Fruit fly (Drosophila melanogaster): ENCODE data around the gene CG5177.

The CG5177 gene

dm6 chr2L:7358788-7359187, 46.2 kb upstream of the CG5177 start:
- TF ChIP-seq CG7372 (GFP tag; IDR thresholded peaks at IDR 0.05): no peak
- no peak for TF ChIP-seq CG6683 (GFP tag; optimal IDR thresholded peaks at IDR 0.05)
- peak; percentile 6 for TF ChIP-seq Deaf1 (tag; optimal IDR thresholded peaks at IDR 0.05)
- TF ChIP-seq CG7745 (tag; optimal IDR thresholded peaks at IDR 0.05): no peak
- no peak for TF ChIP-seq nau (GFP tag; optimal IDR thresholded peaks at IDR 0.05)
- TF ChIP-seq CG32767 (GFP tag; IDR thresholded peaks at IDR 0.05): no peak
- TF ChIP-seq croc (GFP tag; conservative IDR thresholded peaks at IDR 0.05): no peak
- TF ChIP-seq emc (GFP tag; optimal IDR thresholded peaks at IDR 0.05): no peak
- no peak for TF ChIP-seq Doc2 (GFP tag; IDR thresholded peaks at IDR 0.05)
- no peak for TF ChIP-seq Nf-YB (GFP tag; optimal IDR thresholded peaks at IDR 0.05)
- TF ChIP-seq Vsx1 (GFP tag; optimal IDR thresholded peaks at IDR 0.05): no peak
- TF ChIP-seq Scr (GFP tag; IDR thresholded peaks at IDR 0.05; ENCODE audit: partially characterized antibody): no peak
- TF ChIP-seq ci (GFP tag; IDR thresholded peaks at IDR 0.05): no peak
- no peak for TF ChIP-seq HLHmδ (GFP tag; optimal IDR thresholded peaks at IDR 0.05)
- no peak for TF ChIP-seq CG15696 (tag; optimal IDR thresholded peaks at IDR 0.05)
- TF ChIP-seq nerfin-2 (GFP tag; IDR thresholded peaks at IDR 0.05; ENCODE audit: partially characterized antibody): no peak
- TF ChIP-seq CG32532 (GFP tag; IDR thresholded peaks at IDR 0.05): no peak
- TF ChIP-seq lilli (GFP tag; optimal IDR thresholded peaks at IDR 0.05): no peak
- peak; percentile 78 for TF ChIP-seq ewg (GFP tag; optimal IDR thresholded peaks at IDR 0.05)
- peak; percentile 74 for TF ChIP-seq Nf-YC (tag; optimal IDR thresholded peaks at IDR 0.05)
- no peak for TF ChIP-seq schlank (tag; optimal IDR thresholded peaks at IDR 0.05)

dm6 chr2L:7363079-7363478, 41.9 kb upstream of the CG5177 start, which contains the start of gene Wnt10:
Gene Wnt10, plus strand, starts transcription at chr2L:7363379.
- peak; percentile 83 for TF ChIP-seq Deaf1 (tag; optimal IDR thresholded peaks at IDR 0.05)
- TF ChIP-seq CG2875 (GFP tag; optimal IDR thresholded peaks at IDR 0.05): no peak

DNA sequence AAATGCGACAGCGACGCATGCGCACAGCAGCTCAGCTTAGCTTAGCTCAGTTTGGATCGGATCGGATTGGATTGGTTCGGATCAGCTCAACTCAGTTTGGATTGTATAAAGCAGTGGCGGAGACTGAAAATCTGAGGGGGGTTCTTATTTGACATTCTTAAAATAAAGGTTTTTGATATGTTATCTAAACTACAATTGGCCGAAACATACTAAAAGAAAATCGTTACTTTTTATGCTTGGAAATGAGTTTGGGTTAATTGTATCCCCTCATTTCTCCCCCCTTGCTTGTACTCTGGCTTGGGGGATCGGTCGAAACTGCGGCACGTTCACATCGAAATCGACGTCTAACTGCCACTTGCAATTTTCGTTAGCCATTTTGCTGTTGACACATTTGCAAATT, 28.9 kb upstream of the CG5177 start:
- peak; percentile 80 for TF ChIP-seq sens (GFP tag)
- no peak for TF ChIP-seq sc (optimal IDR thresholded peaks at IDR 0.05)
- TF ChIP-seq sc (GFP tag; optimal IDR thresholded peaks at IDR 0.05): no peak
- TF ChIP-seq rib (GFP tag; IDR thresholded peaks at IDR 0.05): no peak
- TF ChIP-seq CG6689 (GFP tag; IDR thresholded peaks at IDR 0.05): peak; percentile 39; the same call in 1 of the 2 replicates
- peak; percentile 27 for TF ChIP-seq Antp (GFP tag; optimal IDR thresholded peaks at IDR 0.05)
- TF ChIP-seq pan (optimal IDR thresholded peaks at IDR 0.05): no peak
- peak in 1 of 2 experiments; percentile 75 for TF ChIP-seq pan (GFP tag; optimal IDR thresholded peaks at IDR 0.05 in 1 of 2, IDR thresholded peaks at IDR 0.05 in 1 of 2)
- no peak for TF ChIP-seq CG13287 (GFP tag; IDR thresholded peaks at IDR 0.05; ENCODE audit: partially characterized antibody)
- no peak for TF ChIP-seq dmrt11E (tag; optimal IDR thresholded peaks at IDR 0.05)
- peak; percentile 45; the same call in 1 of the 2 replicates for TF ChIP-seq stc (GFP tag; IDR thresholded peaks at IDR 0.05)
- 0 out of 2 replicates have a peak, but pooled peaks have one; percentile 19 for TF ChIP-seq CG11085 (GFP tag; IDR thresholded peaks at IDR 0.05)
- peak; percentile 2 for TF ChIP-seq CG30403 (GFP tag; optimal IDR thresholded peaks at IDR 0.05)
- TF ChIP-seq Abd-B (GFP tag; optimal IDR thresholded peaks at IDR 0.05): peak; percentile 27
- peak; percentile 14 for TF ChIP-seq cato (GFP tag; optimal IDR thresholded peaks at IDR 0.05; ENCODE audit: borderline replicate concordance)
- TF ChIP-seq E2f1 (GFP tag; IDR thresholded peaks at IDR 0.05): no peak
- TF ChIP-seq prd (optimal IDR thresholded peaks at IDR 0.05): no peak
- peak; percentile 57; the same call in 2 of the 3 replicates for TF ChIP-seq prd (GFP tag; IDR thresholded peaks at IDR 0.05)
- TF ChIP-seq CG11723 (GFP tag; optimal IDR thresholded peaks at IDR 0.05): no peak
- no peak for TF ChIP-seq mirr (GFP tag; optimal IDR thresholded peaks at IDR 0.05)
- TF ChIP-seq CG12769 (tag; optimal IDR thresholded peaks at IDR 0.05): no peak
- TF ChIP-seq CG32772 (GFP tag; IDR thresholded peaks at IDR 0.05): peak; percentile 24; the same call in 1 of the 2 replicates
- no peak for TF ChIP-seq CG2199 (GFP tag; IDR thresholded peaks at IDR 0.05)
- TF ChIP-seq en (GFP tag; optimal IDR thresholded peaks at IDR 0.05): peak; percentile 24
- TF ChIP-seq tin (GFP tag; optimal IDR thresholded peaks at IDR 0.05): peak; percentile 6
- TF ChIP-seq CkIIα-i1 (GFP tag; IDR thresholded peaks at IDR 0.05): no peak
- peak; percentile 3 for TF ChIP-seq fd96Cb (tag; optimal IDR thresholded peaks at IDR 0.05)
- peak; percentile 5 for TF ChIP-seq CG16863 (GFP tag; optimal IDR thresholded peaks at IDR 0.05)

Data from whole organism, embryonic.